Worm (Caenorhabditis elegans) whole organism, L3 larva: Measurements from ENCODE around the gene C18A11.1.

Experiments used
- daf-12 ChIP-seq: fragments of 150-350 bp; optimal IDR thresholded peaks from 2 replicates; lab custom pipeline; 2014; ENCODE audit warnings: missing biosample characterization, missing genetic modification reagents, missing genetic modification characterization
- eor-1 ChIP-seq, 2 experiments: fragments of 150-350 bp; optimal IDR thresholded peaks; 2 replicates each; lab custom pipeline; 2014 to 2018; ENCODE audit warnings: missing biosample characterization in 2 of 2, missing genetic modification characterization in 2 of 2
- fos-1 ChIP-seq: fragments of 150-350 bp; optimal IDR thresholded peaks from 2 replicates; lab custom pipeline; 2014; ENCODE audit warnings: missing biosample characterization, missing genetic modification characterization
- jun-1 ChIP-seq: fragments of 150-350 bp; optimal IDR thresholded peaks from 2 replicates; lab custom pipeline; 2014; ENCODE audit warnings: missing biosample characterization, missing genetic modification reagents, missing genetic modification characterization
- unc-62 ChIP-seq: fragments of 150-350 bp; sonication (generic microtip); optimal IDR thresholded peaks from 4 replicates; lab custom pipeline; 2014; ENCODE audit warnings: missing biosample characterization, missing genetic modification reagents, missing genetic modification characterization

The C18A11.1 gene

ce11 chrX:8117827-8118317 is 48.7 kb downstream of the C18A11.1 start:
- TF ChIP-seq daf-12 (tag; lab: Kevin White, UChicago) (no peak), unc-62 (GFP tag; lab: Kevin White, UChicago) (no peak), eor-1 (tag; optimal IDR thresholded peaks at IDR 0.05; lab: Kevin White, UChicago) (no peak), jun-1 (tag; lab: Kevin White, UChicago) (no peak), fos-1 (tag; lab: Kevin White, UChicago) (no peak)
